Worm (Caenorhabditis elegans): ENCODE results near the gene emb-4.

emb-4 gene

DNA sequence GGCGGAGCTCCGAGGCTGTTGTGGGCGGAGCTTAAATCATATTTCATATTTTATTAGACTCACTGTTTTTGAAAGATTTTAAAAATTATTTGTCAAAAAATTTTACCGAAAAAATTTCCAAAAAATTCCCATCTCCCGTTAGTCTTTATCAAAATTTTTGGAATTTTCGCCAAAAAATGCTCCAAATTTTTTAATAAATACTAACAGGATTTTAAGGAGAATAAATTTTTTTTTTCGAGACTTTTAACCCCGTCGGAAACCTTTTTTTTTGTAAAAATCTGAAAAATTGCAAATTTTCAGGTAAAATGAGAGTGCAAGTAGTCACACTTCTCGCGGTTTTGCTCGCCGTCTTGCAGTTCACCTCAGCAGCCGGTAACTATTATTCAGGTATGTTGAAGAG is 8.7 kb upstream of the emb-4 start, which contains the start of gene mihp-2 (continued):
- no peak for TF ChIP-seq hlh-6 (tag; optimal IDR thresholded peaks at IDR 0.05)
- TF ChIP-seq sdc-2 (tag; optimal IDR thresholded peaks at IDR 0.05), result no peak
- no peak for TF ChIP-seq K09A11.1 (tag; optimal IDR thresholded peaks at IDR 0.05; ENCODE audit: insufficient read depth)

- TF ChIP-seq F13H6.1 (tag; optimal IDR thresholded peaks at IDR 0.05), result no peak
Measured at ce11 chrV:18901530-18901929, 6.8 kb upstream of the emb-4 start.

DNA sequence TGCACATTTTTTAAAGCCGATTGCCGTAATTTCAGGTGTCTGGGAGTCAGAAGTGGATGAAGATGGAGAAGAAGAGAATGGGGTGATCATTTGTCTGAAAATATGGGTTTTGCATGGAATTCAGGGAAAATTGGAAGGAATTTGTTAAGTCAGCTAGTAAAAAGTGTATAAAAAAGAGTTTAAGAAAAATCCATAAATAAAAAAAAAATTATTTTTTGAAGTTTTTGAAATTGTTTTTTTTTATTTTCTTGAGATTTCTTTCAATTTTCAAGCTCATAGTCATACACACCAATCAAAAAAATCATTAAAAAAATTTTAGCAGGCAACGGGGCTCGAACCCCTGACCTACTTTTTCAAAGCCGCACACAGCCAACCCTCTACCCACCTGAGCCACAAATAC is 5.7 kb upstream of the emb-4 start, which contains the start of gene nhr-243:
Gene nhr-243, minus strand, starts transcription at position 101 of the 400 bp plus-strand sequence.
- TF ChIP-seq mec-3 (tag; optimal IDR thresholded peaks at IDR 0.05; ENCODE audit: borderline replicate concordance) (no peak), nhr-11 (tag; optimal IDR thresholded peaks at IDR 0.05) (no peak), ceh-19 (GFP tag; optimal IDR thresholded peaks at IDR 0.05) (no peak), unc-42 (tag; optimal IDR thresholded peaks at IDR 0.05) (no peak), syd-9 (tag; optimal IDR thresholded peaks at IDR 0.05) (no peak), elt-2 (tag; optimal IDR thresholded peaks at IDR 0.05) (no peak), C38D4.7 (GFP tag; optimal IDR thresholded peaks at IDR 0.05) (no peak), ceh-31 (tag; optimal IDR thresholded peaks at IDR 0.05) (no peak), hlh-6 (tag; optimal IDR thresholded peaks at IDR 0.05) (no peak), ztf-16 (tag; optimal IDR thresholded peaks at IDR 0.05) (no peak), pqm-1 (tag; optimal IDR thresholded peaks at IDR 0.05) (no peak), npax-4 (tag; optimal IDR thresholded peaks at IDR 0.05) (no peak), ceh-22 (tag; optimal IDR thresholded peaks at IDR 0.05) (no peak), C08G9.2 (tag; optimal IDR thresholded peaks at IDR 0.05) (no peak), pha-2 (tag; optimal IDR thresholded peaks at IDR 0.05) (no peak), lim-6 (tag; optimal IDR thresholded peaks at IDR 0.05) (no peak), fkh-10 (GFP tag; optimal IDR thresholded peaks at IDR 0.05) (no peak), ceh-9 (tag; optimal IDR thresholded peaks at IDR 0.05) (no peak), che-1 (tag; optimal IDR thresholded peaks at IDR 0.05) (no peak), zip-5 (tag; optimal IDR thresholded peaks at IDR 0.05) (no peak)

DNA sequence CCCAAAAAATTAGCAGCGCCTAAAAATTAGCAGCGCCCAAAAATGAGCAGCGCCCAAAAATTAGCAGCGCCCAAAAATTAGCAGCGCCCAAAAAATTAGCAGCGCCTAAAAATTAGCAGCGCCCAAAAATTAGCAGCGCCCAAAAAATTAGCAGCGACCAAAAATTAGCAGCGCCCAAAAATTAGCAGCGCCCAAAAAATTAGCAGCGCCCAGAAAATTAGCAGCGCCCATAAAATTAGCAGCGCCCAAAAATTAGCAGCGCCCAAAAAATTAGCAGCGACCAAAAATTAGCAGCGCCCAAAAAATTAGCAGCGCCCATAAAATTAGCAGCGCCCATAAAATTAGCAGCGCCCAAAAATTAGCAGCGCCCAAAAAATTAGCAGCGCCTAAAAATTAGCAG is 11.8 kb downstream of the emb-4 start:
- peak; percentile 33; the same call in 1 of the 2 replicates for TF ChIP-seq ceh-45 (GFP tag; IDR thresholded peaks at IDR 0.05)

ce11 chrV:18873833-18874232 is 20.9 kb downstream of the emb-4 start, which contains the start of gene ceh-51:
TSS of gene ceh-51 (plus strand) at chrV:18874133.
- TF ChIP-seq che-1 (tag; optimal IDR thresholded peaks at IDR 0.05) (no peak), T23F11.4 (GFP tag; optimal IDR thresholded peaks at IDR 0.05) (no peak), odd-2 (tag; optimal IDR thresholded peaks at IDR 0.05) (no peak), pag-3 (tag; optimal IDR thresholded peaks at IDR 0.05; ENCODE audit: borderline replicate concordance) (peak; percentile 25)

DNA sequence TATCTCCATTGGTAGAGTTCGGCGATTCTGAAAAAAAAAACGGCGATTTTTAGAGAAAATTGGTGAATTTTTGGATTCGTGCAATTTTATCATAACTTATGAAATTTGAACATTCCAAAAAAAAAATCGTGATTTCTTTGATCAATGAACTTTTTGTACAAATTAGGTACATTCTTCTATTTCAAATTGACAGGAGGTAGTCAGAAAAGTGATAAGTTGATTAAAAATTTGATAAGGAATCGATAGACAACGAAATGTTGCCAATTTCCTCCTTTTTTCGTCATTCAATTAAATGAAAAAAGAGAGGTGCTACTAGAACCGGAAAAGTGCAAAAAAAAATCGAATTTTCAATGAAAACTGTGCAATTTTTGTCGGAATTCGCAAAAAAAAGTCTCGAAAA is 23.8 kb downstream of the emb-4 start:
- TF ChIP-seq ceh-34 (tag; optimal IDR thresholded peaks at IDR 0.05) (no peak), fax-1 (tag; optimal IDR thresholded peaks at IDR 0.05) (no peak), hlh-6 (tag; optimal IDR thresholded peaks at IDR 0.05) (no peak), ceh-24 (tag; optimal IDR thresholded peaks at IDR 0.05) (no peak), ceh-6 (GFP tag; optimal IDR thresholded peaks at IDR 0.05) (no peak), ceh-22 (tag; optimal IDR thresholded peaks at IDR 0.05) (no peak), K09A11.1 (tag; optimal IDR thresholded peaks at IDR 0.05; ENCODE audit: insufficient read depth) (no peak), fkh-6 (tag; optimal IDR thresholded peaks at IDR 0.05) (no peak), unc-3 (GFP tag; conservative IDR thresholded peaks at IDR 0.05) (no peak), unc-3 (tag; optimal IDR thresholded peaks at IDR 0.05) (no peak), che-1 (tag; optimal IDR thresholded peaks at IDR 0.05) (no peak), fkh-10 (GFP tag; optimal IDR thresholded peaks at IDR 0.05) (no peak), hlh-30 (tag; optimal IDR thresholded peaks at IDR 0.05; ENCODE audit: insufficient read depth) (no peak), hlh-15 (tag; optimal IDR thresholded peaks at IDR 0.05) (no peak), ceh-31 (tag; optimal IDR thresholded peaks at IDR 0.05) (no peak)

All from whole organism, late embryonic.